Worm (Caenorhabditis elegans): ENCODE results near the gene pld-1.
A peak's percentile ranks its signal among the peaks of the same experiment; 100 is the strongest.

Gene pld-1

DNA sequence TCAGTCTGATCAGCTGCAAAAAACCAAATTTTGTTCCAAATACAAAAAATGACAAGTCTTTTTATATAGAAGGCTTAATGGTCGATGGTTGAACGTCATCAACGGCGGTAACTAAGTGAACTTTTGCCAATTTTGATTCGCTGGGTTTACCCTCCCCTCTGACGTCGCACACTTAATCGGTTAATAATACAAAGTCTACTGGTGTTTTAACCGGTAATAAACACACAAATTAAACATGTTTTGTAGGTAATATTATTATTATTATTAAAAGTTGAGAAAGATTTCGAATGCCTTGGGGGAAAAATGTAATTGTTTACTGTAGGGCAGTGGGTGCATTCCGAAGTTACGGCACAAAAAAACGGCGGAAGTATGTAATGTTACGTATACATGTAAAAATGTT is 30.8 kb downstream of the pld-1 start, which contains the start of gene pho-12:
Gene pho-12, minus strand, starts transcription at position 101 of the 400 bp plus-strand sequence.
- TF ChIP-seq flt-1 (GFP tag; IDR thresholded peaks at IDR 0.05) (no peak), tab-1 (GFP tag; IDR thresholded peaks at IDR 0.05) (no peak), ztf-29 (GFP tag; IDR thresholded peaks at IDR 0.05) (no peak), klf-2 (GFP tag; conservative IDR thresholded peaks at IDR 0.05) (no peak), med-1 (GFP tag; optimal IDR thresholded peaks at IDR 0.05; ENCODE audit: insufficient read depth) (no peak)

DNA sequence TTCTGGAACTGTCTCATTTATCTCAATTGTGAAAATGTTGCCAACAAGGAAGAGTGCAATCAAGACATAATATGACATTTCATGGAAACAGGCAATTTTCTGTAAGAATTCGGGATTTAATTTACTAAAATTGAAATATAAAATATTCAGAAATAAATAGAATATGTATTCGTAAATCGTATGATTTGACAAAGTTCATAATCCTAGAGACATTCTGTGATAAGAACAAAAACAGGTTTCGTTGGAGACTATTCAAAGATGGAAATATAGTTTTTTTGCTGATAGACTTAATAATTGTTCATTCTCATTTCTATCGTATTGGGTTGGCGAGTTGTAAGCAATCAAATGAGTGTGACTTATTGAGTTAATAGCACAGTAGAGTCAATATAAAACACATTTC is 33.5 kb downstream of the pld-1 start, which contains the start of gene C27A2.12:
Gene C27A2.12, minus strand, starts transcription at position 101 of the 400 bp plus-strand sequence.
- TF ChIP-seq med-1 (GFP tag; optimal IDR thresholded peaks at IDR 0.05; ENCODE audit: insufficient read depth) (no peak), ref-1 (GFP tag; conservative IDR thresholded peaks at IDR 0.05) (no peak), T22C8.4 (GFP tag; IDR thresholded peaks at IDR 0.05) (no peak), cog-1 (tag; optimal IDR thresholded peaks at IDR 0.05) (no peak), flt-1 (GFP tag; IDR thresholded peaks at IDR 0.05) (no peak), ztf-29 (GFP tag; IDR thresholded peaks at IDR 0.05) (no peak), tab-1 (GFP tag; IDR thresholded peaks at IDR 0.05) (no peak), klf-2 (GFP tag; conservative IDR thresholded peaks at IDR 0.05) (no peak), ztf-23 (GFP tag; IDR thresholded peaks at IDR 0.05) (no peak)

DNA sequence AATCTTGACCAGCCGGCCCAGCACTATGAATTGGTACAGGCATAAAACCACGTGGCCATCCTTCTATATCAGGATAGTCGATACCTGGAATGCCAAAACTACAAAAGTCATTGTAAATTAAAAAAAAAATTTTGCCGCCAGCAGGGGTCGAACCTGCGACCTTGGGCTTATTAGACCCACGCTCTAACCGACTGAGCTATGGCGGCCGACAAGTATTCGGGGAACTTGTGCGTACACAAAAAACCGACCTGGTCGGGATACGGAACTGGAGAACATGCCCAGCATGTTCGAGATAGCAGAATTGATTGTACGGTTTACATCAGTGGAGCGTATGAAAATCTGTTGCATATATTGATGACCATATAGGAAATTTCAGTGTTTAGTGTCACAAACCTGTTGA is 34.2 kb downstream of the pld-1 start:
- TF ChIP-seq ztf-29 (GFP tag; IDR thresholded peaks at IDR 0.05) (peak; percentile 78; the same call in 1 of the 2 replicates), T22C8.4 (GFP tag; IDR thresholded peaks at IDR 0.05) (peak; percentile 43; the same call in 1 of the 2 replicates), tab-1 (GFP tag; IDR thresholded peaks at IDR 0.05) (peak; percentile 74), ztf-23 (GFP tag; IDR thresholded peaks at IDR 0.05) (no peak), cog-1 (tag; optimal IDR thresholded peaks at IDR 0.05) (no peak), flt-1 (GFP tag; IDR thresholded peaks at IDR 0.05) (peak; percentile 81), ref-1 (GFP tag; conservative IDR thresholded peaks at IDR 0.05) (peak; percentile 68; the same call in 1 of the 2 replicates)

ce11 chrII:5056254-5056653 is 35.2 kb downstream of the pld-1 start:
- TF ChIP-seq T22C8.4 (GFP tag; IDR thresholded peaks at IDR 0.05), result no peak
- TF ChIP-seq cog-1 (tag; optimal IDR thresholded peaks at IDR 0.05), result no peak
- no peak for TF ChIP-seq tab-1 (GFP tag; IDR thresholded peaks at IDR 0.05)
- TF ChIP-seq flt-1 (GFP tag; IDR thresholded peaks at IDR 0.05), result no peak
- no peak for TF ChIP-seq med-1 (GFP tag; optimal IDR thresholded peaks at IDR 0.05; ENCODE audit: insufficient read depth)
- TF ChIP-seq klf-2 (GFP tag; conservative IDR thresholded peaks at IDR 0.05), result no peak
- TF ChIP-seq ref-1 (GFP tag; conservative IDR thresholded peaks at IDR 0.05), result no peak
- no peak for TF ChIP-seq ztf-29 (GFP tag; IDR thresholded peaks at IDR 0.05)

DNA sequence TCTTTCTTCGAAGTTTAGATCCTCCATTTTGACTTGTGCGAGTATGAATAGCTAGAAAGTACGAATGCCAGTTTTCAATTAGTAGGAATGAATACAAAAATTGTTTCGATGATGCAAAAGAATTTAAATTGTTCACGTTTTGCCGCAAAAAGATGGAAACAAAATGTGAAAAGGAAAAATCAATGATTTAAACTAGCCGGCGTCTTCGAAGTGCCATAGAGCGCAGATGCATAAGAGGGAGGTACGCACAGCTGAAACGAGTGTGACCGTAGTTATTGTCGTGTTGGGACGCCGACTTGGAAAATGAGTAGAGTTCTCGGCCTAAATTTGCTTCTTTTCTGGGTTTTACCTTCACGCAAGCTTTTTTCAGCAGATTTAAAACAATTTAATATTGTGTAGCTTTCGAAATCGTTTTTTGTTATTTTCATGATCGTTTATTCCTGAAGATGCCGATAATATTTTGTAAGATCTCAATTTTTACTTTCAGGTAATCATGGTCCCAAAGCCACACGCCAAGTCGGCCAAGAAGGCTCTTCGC is 36.3 kb downstream of the pld-1 start, which contains the start of the genes ify-1 and rpl-22:
Gene ify-1, minus strand, starts transcription at position 51 of the 538 bp plus-strand sequence.
Gene rpl-22, plus strand, starts transcription at position 488 of the 538 bp plus-strand sequence.
- TF ChIP-seq ref-1 (GFP tag; conservative IDR thresholded peaks at IDR 0.05) (no peak), flt-1 (GFP tag; IDR thresholded peaks at IDR 0.05) (peak; percentile 77), tab-1 (GFP tag; IDR thresholded peaks at IDR 0.05) (no peak), ztf-23 (GFP tag; IDR thresholded peaks at IDR 0.05) (peak; percentile 83), klf-2 (GFP tag; conservative IDR thresholded peaks at IDR 0.05) (no peak), cog-1 (tag; optimal IDR thresholded peaks at IDR 0.05) (peak; percentile 65), T22C8.4 (GFP tag; IDR thresholded peaks at IDR 0.05) (peak; percentile 72; the same call in 1 of the 2 replicates), ztf-29 (GFP tag; IDR thresholded peaks at IDR 0.05) (no peak; the same call in 1 of the 2 replicates), med-1 (GFP tag; optimal IDR thresholded peaks at IDR 0.05; ENCODE audit: insufficient read depth) (no peak)

- no peak for TF ChIP-seq T22C8.4 (GFP tag; IDR thresholded peaks at IDR 0.05)
- TF ChIP-seq ztf-29 (GFP tag; IDR thresholded peaks at IDR 0.05), result no peak
- TF ChIP-seq med-1 (GFP tag; optimal IDR thresholded peaks at IDR 0.05; ENCODE audit: insufficient read depth), result no peak
- TF ChIP-seq klf-2 (GFP tag; conservative IDR thresholded peaks at IDR 0.05), result no peak
- no peak for TF ChIP-seq cog-1 (tag; optimal IDR thresholded peaks at IDR 0.05)
- no peak for TF ChIP-seq flt-1 (GFP tag; IDR thresholded peaks at IDR 0.05)
- no peak for TF ChIP-seq ztf-23 (GFP tag; IDR thresholded peaks at IDR 0.05)
These were observed 40.7 kb downstream of the pld-1 start for ce11 chrII:5050776-5051175.

DNA sequence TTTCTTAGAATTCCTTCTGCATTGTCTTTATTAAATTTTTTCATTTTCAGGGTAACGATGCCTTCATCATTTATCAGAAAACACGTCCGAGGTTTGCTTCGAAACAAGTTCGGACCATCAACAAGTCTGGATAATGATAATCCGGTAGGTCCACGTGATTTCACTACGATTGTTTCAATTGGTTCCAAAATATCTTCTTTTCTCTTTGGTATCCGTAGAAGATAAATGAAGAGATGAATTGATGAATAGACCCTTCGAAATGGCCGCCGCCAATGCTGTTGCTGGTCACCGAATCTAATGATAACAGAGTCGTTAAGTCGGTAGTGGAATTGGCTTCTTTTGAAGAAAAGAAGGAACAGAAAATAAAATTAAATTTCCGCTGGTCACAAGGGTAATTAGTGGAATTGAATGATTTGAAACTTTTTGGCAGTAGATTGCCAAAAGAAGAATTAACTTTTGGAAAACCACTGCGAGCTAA is 41.6 kb downstream of the pld-1 start, which contains the start of gene F33G12.6:
Gene F33G12.6, plus strand, starts transcription at position 51 of the 478 bp plus-strand sequence.
- no peak for TF ChIP-seq cog-1 (tag; optimal IDR thresholded peaks at IDR 0.05)
- no peak for TF ChIP-seq ztf-23 (GFP tag; IDR thresholded peaks at IDR 0.05)
- TF ChIP-seq ztf-29 (GFP tag; IDR thresholded peaks at IDR 0.05), result no peak
- TF ChIP-seq T22C8.4 (GFP tag; IDR thresholded peaks at IDR 0.05), result no peak
- no peak for TF ChIP-seq ref-1 (GFP tag; conservative IDR thresholded peaks at IDR 0.05)
- TF ChIP-seq klf-2 (GFP tag; conservative IDR thresholded peaks at IDR 0.05), result no peak

DNA sequence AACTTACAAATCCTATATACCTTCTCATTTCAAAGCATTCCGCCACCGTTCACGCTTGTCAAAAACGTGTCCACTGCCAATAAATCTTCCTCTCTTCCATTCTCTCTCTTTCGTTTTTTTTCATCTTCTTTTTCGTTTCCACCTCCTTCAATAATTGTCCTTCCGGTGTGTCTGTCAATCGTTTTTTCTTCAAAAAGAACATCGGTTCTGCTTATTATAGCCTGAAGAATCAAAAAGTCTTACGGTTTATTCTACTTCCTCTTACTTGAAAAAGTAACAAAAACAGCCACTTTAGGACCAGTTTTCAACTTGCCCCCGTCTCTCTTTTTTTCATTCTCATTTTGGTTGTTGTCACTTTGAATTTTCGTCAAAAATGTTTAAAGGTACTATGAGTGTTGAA is 42.2 kb downstream of the pld-1 start:
- TF ChIP-seq flt-1 (GFP tag; IDR thresholded peaks at IDR 0.05) (no peak), ztf-23 (GFP tag; IDR thresholded peaks at IDR 0.05) (no peak), ref-1 (GFP tag; conservative IDR thresholded peaks at IDR 0.05) (no peak)

DNA sequence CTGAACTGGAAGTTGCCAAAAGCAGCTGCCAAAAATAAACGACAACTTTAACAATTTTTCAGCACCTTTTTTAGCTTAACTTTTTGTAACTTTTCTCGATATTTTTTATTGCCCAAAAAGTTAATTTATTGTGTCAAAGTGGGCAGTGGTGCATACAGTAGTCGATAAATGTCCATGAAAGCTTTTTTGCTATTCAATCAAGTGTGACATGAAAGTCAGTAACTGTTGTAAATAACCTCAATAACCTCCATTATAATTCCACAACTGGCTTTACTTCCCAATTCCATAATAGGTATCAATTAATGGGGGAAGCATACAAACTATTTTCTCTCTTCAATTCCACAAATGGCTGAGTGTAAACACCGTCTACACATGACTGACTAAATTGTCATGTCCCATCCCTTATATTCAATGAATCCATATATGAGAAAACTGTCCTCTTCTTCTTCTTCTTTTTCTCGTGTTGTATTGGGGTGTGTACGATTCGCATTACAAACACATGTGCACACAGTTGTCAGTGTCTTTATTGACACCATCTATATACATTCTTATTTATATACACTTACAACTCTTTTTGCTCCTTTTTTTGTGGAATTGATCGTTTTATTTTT is 43.2 kb downstream of the pld-1 start:
- TF ChIP-seq ztf-23 (GFP tag; IDR thresholded peaks at IDR 0.05) (no peak), cog-1 (tag; optimal IDR thresholded peaks at IDR 0.05) (no peak), ref-1 (GFP tag; conservative IDR thresholded peaks at IDR 0.05) (no peak), ztf-29 (GFP tag; IDR thresholded peaks at IDR 0.05) (no peak), flt-1 (GFP tag; IDR thresholded peaks at IDR 0.05) (no peak), med-1 (GFP tag; optimal IDR thresholded peaks at IDR 0.05; ENCODE audit: insufficient read depth) (no peak), tab-1 (GFP tag; IDR thresholded peaks at IDR 0.05) (no peak), T22C8.4 (GFP tag; IDR thresholded peaks at IDR 0.05) (no peak), klf-2 (GFP tag; conservative IDR thresholded peaks at IDR 0.05) (no peak)

Measured in whole organism, midembryonic.